Worm (Caenorhabditis elegans) whole organism, midembryonic: ENCODE results near the gene F28H6.6.
A peak's percentile ranks its signal among the peaks of the same experiment; 100 is the strongest.

ENCODE experiments used
- T22C8.4 ChIP-seq: fragments of 200-800 bp; sonication (Bioruptor generic); IDR thresholded peaks from 2 replicates; pipeline ENCODE4 v1.3.6; 2022; ENCODE audit warnings: missing genetic modification characterization, missing compliant biosample characterization
- cog-1 ChIP-seq: sonication (generic microtip); optimal IDR thresholded peaks from 2 replicates; lab custom pipeline; 2016; ENCODE audit warnings: missing genetic modification characterization, missing compliant biosample characterization
- flt-1 ChIP-seq: fragments of 200-800 bp; sonication (Bioruptor generic); IDR thresholded peaks from 2 replicates; pipeline ENCODE4 v1.3.6; 2022; ENCODE audit warnings: missing genetic modification characterization, missing compliant biosample characterization
- klf-2 ChIP-seq: fragments of 200-800 bp; sonication (Bioruptor generic); conservative IDR thresholded peaks from 2 replicates; pipeline ENCODE4 v1.3.6; 2022; ENCODE audit warnings: missing genetic modification reagents, missing genetic modification characterization, missing compliant biosample characterization
- med-1 ChIP-seq: sonication (generic microtip); optimal IDR thresholded peaks from 2 replicates; lab custom pipeline; 2017; ENCODE audit warnings: missing genetic modification characterization, mild to moderate bottlenecking, missing compliant biosample characterization, antibody characterized with exemption, missing genetic modification reagents; ENCODE audit not compliant: insufficient read depth
- ref-1 ChIP-seq: fragments of 200-800 bp; sonication (Bioruptor generic); conservative IDR thresholded peaks from 2 replicates; pipeline ENCODE4 v1.3.6; 2022; ENCODE audit warnings: missing genetic modification reagents, missing genetic modification characterization, missing compliant biosample characterization
- tab-1 ChIP-seq: fragments of 200-800 bp; sonication (Bioruptor generic); IDR thresholded peaks from 2 replicates; pipeline ENCODE4 v1.3.6; 2022; ENCODE audit warnings: missing genetic modification characterization, missing compliant biosample characterization
- ztf-23 ChIP-seq: fragments of 200-800 bp; sonication (Bioruptor generic); IDR thresholded peaks from 2 replicates; pipeline ENCODE4 v1.3.6; 2022; ENCODE audit warnings: missing genetic modification reagents, missing genetic modification characterization, missing compliant biosample characterization
- ztf-29 ChIP-seq: fragments of 200-800 bp; sonication (Bioruptor generic); IDR thresholded peaks from 2 replicates; pipeline ENCODE4 v1.3.6; 2022; ENCODE audit warnings: missing genetic modification reagents, missing genetic modification characterization, missing compliant biosample characterization

F28H6.6 gene

ce11 chrX:14125870-14126269 is at the start of gene F28H6.6:
Gene F28H6.6, minus strand, starts transcription at chrX:14125879.
- TF ChIP-seq flt-1 (GFP tag; lab: Robert Waterston, UW) (no peak), ztf-23 (GFP tag; lab: Robert Waterston, UW) (no peak), klf-2 (no peak), med-1 (no peak), ref-1 (no peak), cog-1 (tag; lab: Kevin White, UChicago) (no peak), ztf-29 (GFP tag; lab: Robert Waterston, UW) (no peak), T22C8.4 (no peak), tab-1 (GFP tag; lab: Robert Waterston, UW) (no peak)

- TF ChIP-seq med-1 (no peak), ztf-23 (GFP tag; lab: Robert Waterston, UW) (0 out of 2 replicates have a peak, but pooled peaks have one; percentile 36), T22C8.4 (peak; percentile 84), ztf-29 (GFP tag; lab: Robert Waterston, UW) (no peak), flt-1 (GFP tag; lab: Robert Waterston, UW) (peak; percentile 58; the same call in 1 of the 2 replicates), cog-1 (tag; lab: Kevin White, UChicago) (peak; percentile 28)
Observed at ce11 chrX:14173850-14174249, 48.2 kb upstream of the F28H6.6 start, which contains the start of gene idhb-1. Gene idhb-1, minus strand, starts transcription at chrX:14174063.

- no peak for TF ChIP-seq ztf-29 (GFP tag; lab: Robert Waterston, UW)
- 0 out of 2 replicates have a peak, but pooled peaks have one; percentile 38 for TF ChIP-seq ztf-23 (GFP tag; lab: Robert Waterston, UW)
- TF ChIP-seq cog-1 (tag; lab: Kevin White, UChicago): peak; percentile 65
- TF ChIP-seq tab-1 (GFP tag; lab: Robert Waterston, UW): no peak
- TF ChIP-seq klf-2: no peak
- no peak for TF ChIP-seq ref-1
- TF ChIP-seq med-1: no peak
- TF ChIP-seq T22C8.4: no peak
- TF ChIP-seq flt-1 (GFP tag; lab: Robert Waterston, UW): 0 out of 2 replicates have a peak, but pooled peaks have one; percentile 37
Observed at ce11 chrX:14169569-14170031, 43.9 kb upstream of the F28H6.6 start, which contains the start of gene sym-4. Gene sym-4, minus strand, starts transcription at chrX:14169619.

ce11 chrX:14165156-14165555 is 39.5 kb upstream of the F28H6.6 start:
- TF ChIP-seq ztf-29 (GFP tag; lab: Robert Waterston, UW) (no peak), flt-1 (GFP tag; lab: Robert Waterston, UW) (no peak)

ce11 chrX:14164234-14164633 is 38.6 kb upstream of the F28H6.6 start, which contains the start of gene vha-20:
Gene vha-20, minus strand, starts transcription at chrX:14164506.
- TF ChIP-seq ztf-23 (GFP tag; lab: Robert Waterston, UW) (no peak), flt-1 (GFP tag; lab: Robert Waterston, UW) (no peak), ztf-29 (GFP tag; lab: Robert Waterston, UW) (no peak), klf-2 (no peak), tab-1 (GFP tag; lab: Robert Waterston, UW) (no peak), ref-1 (no peak), med-1 (no peak), T22C8.4 (no peak), cog-1 (tag; lab: Kevin White, UChicago) (no peak)

ce11 chrX:14161684-14162347 is 36.1 kb upstream of the F28H6.6 start, which contains the start of gene lgc-25:
Gene lgc-25, minus strand, starts transcription at chrX:14161734.
- TF ChIP-seq T22C8.4 (no peak), ztf-29 (GFP tag; lab: Robert Waterston, UW) (no peak), tab-1 (GFP tag; lab: Robert Waterston, UW) (no peak)

ce11 chrX:14156913-14157312 is 31.2 kb upstream of the F28H6.6 start, which contains the start of gene ceh-90:
Gene ceh-90, minus strand, starts transcription at chrX:14157013.
- TF ChIP-seq tab-1 (GFP tag; lab: Robert Waterston, UW) (no peak), cog-1 (tag; lab: Kevin White, UChicago) (no peak), ztf-29 (GFP tag; lab: Robert Waterston, UW) (no peak), flt-1 (GFP tag; lab: Robert Waterston, UW) (no peak), T22C8.4 (no peak), med-1 (no peak), ref-1 (no peak), ztf-23 (GFP tag; lab: Robert Waterston, UW) (no peak), klf-2 (no peak)

- TF ChIP-seq med-1 (no peak), cog-1 (tag; lab: Kevin White, UChicago) (no peak), tab-1 (GFP tag; lab: Robert Waterston, UW) (no peak)
Observed at ce11 chrX:14152644-14153043, 27.0 kb upstream of the F28H6.6 start.

ce11 chrX:14147400-14147799 is 21.7 kb upstream of the F28H6.6 start, which contains the start of gene akt-2:
Gene akt-2, plus strand, starts transcription at chrX:14147700.
- TF ChIP-seq flt-1 (GFP tag; lab: Robert Waterston, UW): no peak
- TF ChIP-seq T22C8.4: no peak
- TF ChIP-seq tab-1 (GFP tag; lab: Robert Waterston, UW): no peak
- no peak for TF ChIP-seq ztf-29 (GFP tag; lab: Robert Waterston, UW)
- no peak for TF ChIP-seq med-1
- TF ChIP-seq cog-1 (tag; lab: Kevin White, UChicago): no peak
- TF ChIP-seq klf-2: no peak
- no peak for TF ChIP-seq ref-1
- no peak for TF ChIP-seq ztf-23 (GFP tag; lab: Robert Waterston, UW)

ce11 chrX:14146740-14147140 is 21.1 kb upstream of the F28H6.6 start:
- TF ChIP-seq med-1 (no peak), tab-1 (GFP tag; lab: Robert Waterston, UW) (peak; percentile 28; the same call in 1 of the 2 replicates), cog-1 (tag; lab: Kevin White, UChicago) (peak; percentile 14), klf-2 (no peak), ref-1 (no peak), ztf-23 (GFP tag; lab: Robert Waterston, UW) (no peak), flt-1 (GFP tag; lab: Robert Waterston, UW) (no peak), ztf-29 (GFP tag; lab: Robert Waterston, UW) (no peak)
